Fruit fly (Drosophila melanogaster): ENCODE results near the gene CG2211.
A peak's percentile ranks its signal among the peaks of the same experiment; 100 is the strongest.

The CG2211 gene

dm6 chr3L:1334571-1335427 lies at the start of gene CG2211, which contains the start of gene Hmbs (continued):
- TF ChIP-seq CG12071 (GFP tag; optimal IDR thresholded peaks at IDR 0.05) (peak; percentile 52), E2f1 (GFP tag; IDR thresholded peaks at IDR 0.05) (peak; percentile 79), BtbVII (GFP tag; optimal IDR thresholded peaks at IDR 0.05) (peak; percentile 41), Dref (GFP tag; IDR thresholded peaks at IDR 0.05) (peak; percentile 67), CG10366 (GFP tag; IDR thresholded peaks at IDR 0.05) (peak; percentile 84), gsb (GFP tag; IDR thresholded peaks at IDR 0.05) (peak; percentile 50; the same call in 1 of the 2 replicates), lmd (GFP tag; IDR thresholded peaks at IDR 0.05) (peak; percentile 83), Myb (GFP tag; optimal IDR thresholded peaks at IDR 0.05) (peak; percentile 78), MESR4 (GFP tag; optimal IDR thresholded peaks at IDR 0.05) (peak; percentile 77), cato (GFP tag; optimal IDR thresholded peaks at IDR 0.05; ENCODE audit: borderline replicate concordance) (peak; percentile 74), CG17361 (GFP tag; IDR thresholded peaks at IDR 0.05) (peak; percentile 82), CG8944 (GFP tag; optimal IDR thresholded peaks at IDR 0.05) (peak; percentile 89), ind (GFP tag; optimal IDR thresholded peaks at IDR 0.05) (peak; percentile 92), Hand (GFP tag; optimal IDR thresholded peaks at IDR 0.05) (peak; percentile 23), Hmx (GFP tag; optimal IDR thresholded peaks at IDR 0.05) (peak; percentile 72), Tbp (GFP tag; optimal IDR thresholded peaks at IDR 0.05) (no peak), ci (GFP tag; IDR thresholded peaks at IDR 0.05) (peak; percentile 92), gro (GFP tag; optimal IDR thresholded peaks at IDR 0.05) (peak; percentile 89), chif (GFP tag; optimal IDR thresholded peaks at IDR 0.05) (peak; percentile 81 to 93), CG6791 (GFP tag; IDR thresholded peaks at IDR 0.05; ENCODE audit: partially characterized antibody) (peak; percentile 17; the same call in 1 of the 3 replicates), usp (GFP tag; optimal IDR thresholded peaks at IDR 0.05) (no peak), CG7987 (GFP tag; optimal IDR thresholded peaks at IDR 0.05) (peak; percentile 73), fu2 (GFP tag; optimal IDR thresholded peaks at IDR 0.05) (peak; percentile 84), slp2 (GFP tag; optimal IDR thresholded peaks at IDR 0.05) (peak; percentile 86), CG4730 (GFP tag; IDR thresholded peaks at IDR 0.05) (peak; percentile 60), Usf (GFP tag; optimal IDR thresholded peaks at IDR 0.05) (peak; percentile 72), fd64A (GFP tag; optimal IDR thresholded peaks at IDR 0.05) (no peak), cwo (GFP tag; optimal IDR thresholded peaks at IDR 0.05) (peak; percentile 78), abd-A (tag; optimal IDR thresholded peaks at IDR 0.05) (no peak), oc (tag; optimal IDR thresholded peaks at IDR 0.05) (peak; percentile 58), HLH4C (GFP tag; IDR thresholded peaks at IDR 0.05; ENCODE audit: partially characterized antibody) (peak; percentile 37; the same call in 1 of the 3 replicates), CG8478 (optimal IDR thresholded peaks at IDR 0.05) (no peak), CG42726 (GFP tag; IDR thresholded peaks at IDR 0.05; ENCODE audit: partially characterized antibody) (peak; percentile 60), CG3847 (GFP tag; IDR thresholded peaks at IDR 0.05) (peak; percentile 92), mirr (GFP tag; optimal IDR thresholded peaks at IDR 0.05) (peak; percentile 80), CG7357 (GFP tag; IDR thresholded peaks at IDR 0.05) (peak; percentile 69), CG7786 (GFP tag; optimal IDR thresholded peaks at IDR 0.05) (peak; percentile 89), trh (GFP tag; optimal IDR thresholded peaks at IDR 0.05) (peak; percentile 83), Awh (GFP tag; IDR thresholded peaks at IDR 0.05) (peak; percentile 82), CG10543 (GFP tag; optimal IDR thresholded peaks at IDR 0.05) (peak; percentile 92), pnt (GFP tag; optimal IDR thresholded peaks at IDR 0.05) (peak; percentile 83), Spps (tag; optimal IDR thresholded peaks at IDR 0.05) (peak; percentile 73), CG4820 (GFP tag; optimal IDR thresholded peaks at IDR 0.05) (peak; percentile 87), Atf3 (GFP tag; optimal IDR thresholded peaks at IDR 0.05) (peak; percentile 80), z (GFP tag; IDR thresholded peaks at IDR 0.05) (no peak), HLH3B (GFP tag; IDR thresholded peaks at IDR 0.05) (peak; percentile 84), CG13624 (GFP tag; optimal IDR thresholded peaks at IDR 0.05) (peak; percentile 90), CG10654 (GFP tag; optimal IDR thresholded peaks at IDR 0.05) (peak; percentile 86), Blimp-1 (GFP tag; optimal IDR thresholded peaks at IDR 0.05) (peak; percentile 93), CG4360 (GFP tag; IDR thresholded peaks at IDR 0.05) (peak; percentile 66; the same call in 1 of the 2 replicates)

All from whole organism, embryonic.